Worm (Caenorhabditis elegans): ENCODE data around the gene nhx-5.

The nhx-5 gene

ce11 chrX:10576410-10576809 lies 343 bp upstream of the nhx-5 start (continued):
- TF ChIP-seq ceh-88 (GFP tag; IDR thresholded peaks at IDR 0.05) (no peak), rnt-1 (tag; optimal IDR thresholded peaks at IDR 0.05) (no peak), dsc-1 (tag; optimal IDR thresholded peaks at IDR 0.05) (no peak), sox-4 (tag; optimal IDR thresholded peaks at IDR 0.05) (no peak), fkh-8 (tag; optimal IDR thresholded peaks at IDR 0.05) (peak; percentile 46), elt-3 (tag; optimal IDR thresholded peaks at IDR 0.05) (peak in 2 of 6 experiments; percentile 60 to 70), ztf-4 (tag; optimal IDR thresholded peaks at IDR 0.05) (no peak), tlp-1 (tag; optimal IDR thresholded peaks at IDR 0.05) (no peak), tbx-2 (tag; optimal IDR thresholded peaks at IDR 0.05) (no peak), ces-1 (GFP tag; optimal IDR thresholded peaks at IDR 0.05) (no peak), hpl-2 (GFP tag; optimal IDR thresholded peaks at IDR 0.05) (peak; percentile 55), lin-35 (GFP tag; optimal IDR thresholded peaks at IDR 0.05) (peak; percentile 36 to 78), ceh-82 (tag; optimal IDR thresholded peaks at IDR 0.05) (peak; percentile 22 to 76 (median 66)), nhr-85 (tag) (peak; percentile 47), dpl-1 (GFP tag; optimal IDR thresholded peaks at IDR 0.05) (peak; percentile 33 to 60 (median 53)), lsy-2 (tag; optimal IDR thresholded peaks at IDR 0.05) (peak; percentile 50 to 81), snpc-4 (tag; optimal IDR thresholded peaks at IDR 0.05) (peak; percentile 51), ceh-90 (tag; optimal IDR thresholded peaks at IDR 0.05) (no peak), elt-2 (tag; optimal IDR thresholded peaks at IDR 0.05) (no peak), efl-1 (optimal IDR thresholded peaks at IDR 0.05) (peak in 1 of 2 experiments; percentile 69), efl-1 (GFP tag; optimal IDR thresholded peaks at IDR 0.05 in 1 of 2) (peak; percentile 51 to 91), hlh-17 (GFP tag; optimal IDR thresholded peaks at IDR 0.05; ENCODE audit: borderline replicate concordance) (no peak), fos-1 (tag; optimal IDR thresholded peaks at IDR 0.05) (peak; percentile 60), alr-1 (tag; optimal IDR thresholded peaks at IDR 0.05; ENCODE audit: borderline replicate concordance) (no peak), C34B4.2 (tag; optimal IDR thresholded peaks at IDR 0.05) (no peak), zip-4 (GFP tag; optimal IDR thresholded peaks at IDR 0.05) (peak; percentile 98), lir-3 (tag; optimal IDR thresholded peaks at IDR 0.05; ENCODE audit: poor library complexity) (no peak), nhr-19 (GFP tag; conservative IDR thresholded peaks at IDR 0.05) (peak; percentile 24), grh-1 (GFP tag; IDR thresholded peaks at IDR 0.05) (no peak), nhr-12 (tag; optimal IDR thresholded peaks at IDR 0.05) (no peak)

DNA sequence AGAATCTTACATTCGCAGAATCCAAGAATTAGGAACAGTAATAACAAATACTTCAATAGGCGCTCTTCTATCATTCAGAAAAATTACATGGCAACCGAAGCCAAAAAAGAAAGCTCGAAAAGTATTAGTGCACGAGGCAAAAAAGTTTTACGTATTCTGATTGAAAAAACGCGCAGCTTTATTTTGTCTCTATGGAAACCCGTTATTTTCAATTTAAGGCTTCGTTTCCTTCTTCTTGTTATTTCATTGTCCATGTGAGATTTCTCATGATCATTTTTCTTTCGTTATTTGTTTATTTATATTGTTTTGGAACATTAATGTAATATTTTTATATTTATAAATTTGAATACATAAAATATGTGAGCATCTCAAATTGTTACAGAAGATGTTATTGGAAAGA lies 12.7 kb downstream of the nhx-5 start, which contains the start of gene F57C7.4:
Gene F57C7.4 (minus strand): TSS at position 101 of the 400 bp plus-strand sequence.
- TF ChIP-seq unc-30 (tag; optimal IDR thresholded peaks at IDR 0.05) (no peak), fkh-8 (tag; optimal IDR thresholded peaks at IDR 0.05) (peak; percentile 72)

DNA sequence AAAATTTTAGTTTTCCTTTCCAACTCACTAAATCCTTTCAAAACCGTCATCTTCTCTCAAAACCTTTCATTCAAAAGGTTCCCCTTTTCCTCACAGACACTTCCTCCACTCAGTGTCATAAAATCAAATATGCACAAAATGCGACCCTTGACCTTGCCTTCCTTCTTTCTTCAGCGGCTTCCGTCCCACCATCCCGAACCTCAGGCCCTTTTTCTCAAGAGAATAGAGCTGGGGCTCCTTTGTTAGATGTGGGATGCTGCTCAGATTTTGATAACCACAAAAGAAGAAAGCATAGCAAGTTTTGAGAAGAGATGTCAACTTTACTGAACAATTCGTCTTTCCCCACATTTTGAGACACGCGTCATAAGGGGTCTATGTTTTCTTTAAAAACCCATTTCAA lies 14.0 kb downstream of the nhx-5 start:
- TF ChIP-seq nhr-85 (tag) (peak; percentile 2), ceh-82 (tag; optimal IDR thresholded peaks at IDR 0.05) (no peak), fkh-10 (GFP tag; optimal IDR thresholded peaks at IDR 0.05) (peak; percentile 75), lin-13 (GFP tag; optimal IDR thresholded peaks at IDR 0.05) (no peak), lin-14 (GFP tag; optimal IDR thresholded peaks at IDR 0.05) (peak; percentile 31), isw-1 (GFP tag; IDR thresholded peaks at IDR 0.05) (no peak)

DNA sequence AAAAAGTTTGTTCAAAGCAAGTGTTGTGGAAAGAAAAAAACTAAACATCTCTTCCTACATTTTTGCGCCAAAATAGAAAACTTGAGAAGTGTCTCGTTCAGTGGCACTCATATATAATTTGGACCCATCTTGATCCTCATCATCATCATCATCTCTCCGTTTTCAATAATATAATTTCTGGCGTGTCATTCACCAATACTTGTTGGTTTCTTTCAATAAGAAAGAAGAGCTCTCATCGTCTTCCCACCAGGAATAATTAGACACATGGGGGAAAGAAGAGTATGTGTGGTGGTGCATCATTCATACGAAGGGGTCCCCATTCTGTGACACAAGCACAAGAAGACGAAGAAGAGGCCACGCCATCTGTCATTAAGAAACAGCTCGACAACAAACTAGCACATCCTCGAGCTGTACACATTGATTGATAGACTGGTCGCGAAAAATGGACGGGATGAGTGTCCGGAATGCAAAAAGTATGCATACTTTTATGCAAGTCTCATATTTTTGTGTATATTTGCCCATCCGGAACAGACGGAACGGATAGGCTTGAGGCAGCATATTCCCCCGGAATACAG lies 14.5 kb downstream of the nhx-5 start:
- TF ChIP-seq ztf-11 (tag; optimal IDR thresholded peaks at IDR 0.05) (peak in 1 of 2 experiments; percentile 10), unc-86 (tag; optimal IDR thresholded peaks at IDR 0.05) (peak; percentile 30), lin-14 (GFP tag; optimal IDR thresholded peaks at IDR 0.05) (peak; percentile 6), snu-23 (GFP tag; optimal IDR thresholded peaks at IDR 0.05) (no peak)
